Worm (Caenorhabditis elegans): ENCODE data around the gene sel-9.

ce11 chrV:8300935-8301535 is 1.3 kb downstream of the sel-9 start, which contains the start of gene W02D7.6:
- TF ChIP-seq lin-13 (GFP tag; optimal IDR thresholded peaks at IDR 0.05), result no peak
- TF ChIP-seq nhr-77 (tag; optimal IDR thresholded peaks at IDR 0.05), result no peak
- TF ChIP-seq Y105C5A.15 (GFP tag; IDR thresholded peaks at IDR 0.05), result no peak
- no peak for TF ChIP-seq ztf-11 (tag; optimal IDR thresholded peaks at IDR 0.05)
- no peak for TF ChIP-seq ceh-20 (GFP tag; IDR thresholded peaks at IDR 0.05)
- no peak for TF ChIP-seq unc-62 (GFP tag; optimal IDR thresholded peaks at IDR 0.05 in 1 of 2)
- TF ChIP-seq unc-62 (tag; optimal IDR thresholded peaks at IDR 0.05), result no peak
- TF ChIP-seq egl-43 (GFP tag; IDR thresholded peaks at IDR 0.05), result no peak
- no peak for TF ChIP-seq skn-1 (tag; optimal IDR thresholded peaks at IDR 0.05)

Measured in whole organism, L4 larva.